Worm (Caenorhabditis elegans): ENCODE data around the gene C10E2.1.

The C10E2.1 gene

DNA sequence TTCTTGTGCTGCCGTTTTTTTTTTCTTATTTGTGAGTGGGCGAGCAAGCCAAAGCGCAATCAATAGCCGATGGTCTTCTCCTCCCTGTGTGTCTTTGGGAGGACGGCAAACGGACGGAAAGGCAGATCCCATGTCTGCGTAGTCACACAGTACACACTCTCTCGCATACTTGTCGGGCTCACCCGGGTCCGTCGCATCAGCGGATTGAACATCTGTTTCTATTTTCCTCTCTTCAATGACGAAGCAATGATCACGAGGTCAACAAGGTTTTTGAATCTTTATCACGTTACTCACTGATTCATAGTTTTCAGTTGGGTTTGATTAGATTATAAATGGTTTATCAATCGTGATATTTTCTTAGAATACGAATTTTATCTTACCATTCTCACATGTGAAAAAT lies 52.9 kb downstream of the C10E2.1 start:
- TF ChIP-seq hlh-8 (tag; optimal IDR thresholded peaks at IDR 0.05) (peak; percentile 22), hlh-30 (tag; optimal IDR thresholded peaks at IDR 0.05; ENCODE audit: insufficient read depth) (peak; percentile 88), unc-55 (GFP tag; optimal IDR thresholded peaks at IDR 0.05) (peak; percentile 83), K02D7.2 (tag; optimal IDR thresholded peaks at IDR 0.05) (no peak)
